Worm (Caenorhabditis elegans): ENCODE data around the gene col-101.

- TF ChIP-seq ceh-9 (tag; optimal IDR thresholded peaks at IDR 0.05) (no peak), ets-4 (tag; optimal IDR thresholded peaks at IDR 0.05) (no peak), elt-2 (tag; optimal IDR thresholded peaks at IDR 0.05) (no peak), nhr-11 (tag; optimal IDR thresholded peaks at IDR 0.05) (no peak), pha-4 (tag; optimal IDR thresholded peaks at IDR 0.05) (no peak), C38D4.7 (GFP tag; optimal IDR thresholded peaks at IDR 0.05) (no peak), odd-2 (tag; optimal IDR thresholded peaks at IDR 0.05) (no peak), fkh-10 (GFP tag; optimal IDR thresholded peaks at IDR 0.05) (no peak), hlh-13 (GFP tag; optimal IDR thresholded peaks at IDR 0.05) (no peak), ceh-6 (GFP tag; optimal IDR thresholded peaks at IDR 0.05) (no peak), hlh-6 (tag; optimal IDR thresholded peaks at IDR 0.05) (no peak), pax-1 (tag; optimal IDR thresholded peaks at IDR 0.05) (no peak), K02D7.2 (tag; optimal IDR thresholded peaks at IDR 0.05) (no peak)
Measured at ce11 chrIV:300307-300706, 26.5 kb downstream of the col-101 start.
